Worm (Caenorhabditis elegans): ENCODE measurements around the gene E02H9.9.

- TF ChIP-seq him-1 (tag; optimal IDR thresholded peaks at IDR 0.05) (no peak), dao-5 (tag; optimal IDR thresholded peaks at IDR 0.05) (no peak)
Observed at ce11 chrIII:2478605-2479004, 10.5 kb upstream of the E02H9.9 start.
